Fruit fly (Drosophila melanogaster): ENCODE results near the gene alph.
A peak's percentile ranks its signal among the peaks of the same experiment; 100 is the strongest.

Gene alph

dm6 chr3R:29618515-29619157 lies 27.0 kb downstream of the alph start, which contains the start of gene CG1907 (continued):
- 0 out of 2 replicates have a peak, but pooled peaks have one; percentile 33 for TF ChIP-seq inv (GFP tag; IDR thresholded peaks at IDR 0.05; ENCODE audit: partially characterized antibody)
- TF ChIP-seq CG7271 (tag; optimal IDR thresholded peaks at IDR 0.05) = peak; percentile 98
- peak; percentile 96 for TF ChIP-seq NFAT (GFP tag; IDR thresholded peaks at IDR 0.05)
- peak; percentile 98 for TF ChIP-seq CG2199 (GFP tag; IDR thresholded peaks at IDR 0.05)
- TF ChIP-seq CG11696 (GFP tag; IDR thresholded peaks at IDR 0.05) = peak; percentile 94
- TF ChIP-seq crp (GFP tag; optimal IDR thresholded peaks at IDR 0.05) = peak; percentile 42 to 87
- TF ChIP-seq Rfx (GFP tag; IDR thresholded peaks at IDR 0.05) = peak; percentile 99
- TF ChIP-seq Blimp-1 (GFP tag; optimal IDR thresholded peaks at IDR 0.05) = peak; percentile 97
- TF ChIP-seq tio (GFP tag; optimal IDR thresholded peaks at IDR 0.05) = peak; percentile 94
- peak; percentile 96 for TF ChIP-seq Dek (tag; optimal IDR thresholded peaks at IDR 0.05)
- no peak for TF ChIP-seq br (optimal IDR thresholded peaks at IDR 0.05)
- peak in 1 of 2 experiments; percentile 81 for TF ChIP-seq eve (GFP tag; optimal IDR thresholded peaks at IDR 0.05)
- TF ChIP-seq stc (GFP tag; IDR thresholded peaks at IDR 0.05) = peak; percentile 98
- TF ChIP-seq CG7786 (GFP tag; optimal IDR thresholded peaks at IDR 0.05) = peak; percentile 80
- TF ChIP-seq gem (tag; optimal IDR thresholded peaks at IDR 0.05) = peak; percentile 99
- peak; percentile 88 for TF ChIP-seq CG17912 (GFP tag; optimal IDR thresholded peaks at IDR 0.05)
- peak; percentile 96 for TF ChIP-seq Fer2 (tag; optimal IDR thresholded peaks at IDR 0.05)
- TF ChIP-seq CG11560 (tag; IDR thresholded peaks at IDR 0.05) = peak; percentile 90
- no peak for TF ChIP-seq tna (GFP tag; IDR thresholded peaks at IDR 0.05; ENCODE audit: partially characterized antibody)
- TF ChIP-seq CG10543 (GFP tag; optimal IDR thresholded peaks at IDR 0.05) = peak; percentile 98
- peak; percentile 97 for TF ChIP-seq CG5953 (GFP tag; IDR thresholded peaks at IDR 0.05)
- TF ChIP-seq ATbp (GFP tag; optimal IDR thresholded peaks at IDR 0.05) = peak; percentile 96
- peak; percentile 96 for TF ChIP-seq CG12942 (GFP tag; optimal IDR thresholded peaks at IDR 0.05)
- TF ChIP-seq yki (optimal IDR thresholded peaks at IDR 0.05) = peak; percentile 89
- TF ChIP-seq vnd (GFP tag; IDR thresholded peaks at IDR 0.05; ENCODE audit: partially characterized antibody) = peak; percentile 40; the same call in 1 of the 3 replicates
- TF ChIP-seq CG9609 (GFP tag; optimal IDR thresholded peaks at IDR 0.05) = peak; percentile 77
- TF ChIP-seq CG9817 (tag; optimal IDR thresholded peaks at IDR 0.05) = peak; percentile 97
- TF ChIP-seq CG1832 (GFP tag; optimal IDR thresholded peaks at IDR 0.05) = peak; percentile 91
- peak; percentile 68 for TF ChIP-seq pfk (GFP tag; optimal IDR thresholded peaks at IDR 0.05)
- no peak for TF ChIP-seq da (GFP tag; optimal IDR thresholded peaks at IDR 0.05)
- peak; percentile 94 for TF ChIP-seq ssp (GFP tag; IDR thresholded peaks at IDR 0.05)
- TF ChIP-seq Hey (tag; optimal IDR thresholded peaks at IDR 0.05) = peak; percentile 73
- peak; percentile 87 for TF ChIP-seq CG7987 (GFP tag; optimal IDR thresholded peaks at IDR 0.05)
- TF ChIP-seq CG7357 (GFP tag; IDR thresholded peaks at IDR 0.05) = peak; percentile 93
- TF ChIP-seq row (GFP tag; IDR thresholded peaks at IDR 0.05) = peak; percentile 100
- peak in 1 of 3 experiments; percentile 98 for TF ChIP-seq lola (GFP tag; optimal IDR thresholded peaks at IDR 0.05)
- TF ChIP-seq odd (GFP tag; optimal IDR thresholded peaks at IDR 0.05) = peak; percentile 97
- TF ChIP-seq en (GFP tag; optimal IDR thresholded peaks at IDR 0.05) = peak; percentile 57
- no peak for TF ChIP-seq hb (GFP tag; IDR thresholded peaks at IDR 0.05; ENCODE audit: partially characterized antibody)
- TF ChIP-seq CG17802 (tag; optimal IDR thresholded peaks at IDR 0.05) = peak; percentile 85
- peak; percentile 41 for TF ChIP-seq eyg (GFP tag; optimal IDR thresholded peaks at IDR 0.05)
- peak; percentile 61 for TF ChIP-seq CG3163 (GFP tag; optimal IDR thresholded peaks at IDR 0.05)
- TF ChIP-seq B-H1 (GFP tag; IDR thresholded peaks at IDR 0.05) = peak; percentile 97
- peak; percentile 96 for TF ChIP-seq Max (GFP tag; optimal IDR thresholded peaks at IDR 0.05)
- TF ChIP-seq CG16863 (GFP tag; optimal IDR thresholded peaks at IDR 0.05) = peak; percentile 78
- peak; percentile 60 for TF ChIP-seq CHES-1-like (GFP tag; optimal IDR thresholded peaks at IDR 0.05)
- TF ChIP-seq cato (GFP tag; optimal IDR thresholded peaks at IDR 0.05; ENCODE audit: borderline replicate concordance) = peak; percentile 95
- peak; percentile 98 for TF ChIP-seq CG4820 (GFP tag; optimal IDR thresholded peaks at IDR 0.05)
- TF ChIP-seq Six4 (GFP tag; optimal IDR thresholded peaks at IDR 0.05) = peak; percentile 97

All from whole organism, embryonic.